Fruit fly (Drosophila melanogaster): ENCODE measurements around the gene CG44044.

CG44044 gene

DNA sequence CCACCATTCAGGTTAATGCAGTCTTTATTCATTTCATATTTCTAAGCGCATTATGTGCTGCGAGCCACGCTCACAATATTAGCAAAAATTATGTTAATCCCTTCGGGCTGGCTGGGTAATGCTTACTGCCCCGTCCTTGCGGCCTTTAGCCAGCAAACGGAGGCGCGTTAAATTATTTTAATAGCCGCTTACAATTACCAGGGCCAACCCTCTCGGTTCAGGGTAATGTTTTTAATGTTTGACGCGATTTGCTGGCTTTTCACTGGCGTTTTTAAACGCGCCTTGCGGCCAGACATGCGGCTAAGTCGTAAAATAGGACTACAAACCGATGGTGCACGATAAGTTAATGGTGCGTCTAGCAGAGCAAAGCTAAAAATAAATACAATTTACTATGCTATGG lies 13.2 kb downstream of the CG44044 start:
- TF ChIP-seq CG7045 (GFP tag; optimal IDR thresholded peaks at IDR 0.05), result no peak

DNA sequence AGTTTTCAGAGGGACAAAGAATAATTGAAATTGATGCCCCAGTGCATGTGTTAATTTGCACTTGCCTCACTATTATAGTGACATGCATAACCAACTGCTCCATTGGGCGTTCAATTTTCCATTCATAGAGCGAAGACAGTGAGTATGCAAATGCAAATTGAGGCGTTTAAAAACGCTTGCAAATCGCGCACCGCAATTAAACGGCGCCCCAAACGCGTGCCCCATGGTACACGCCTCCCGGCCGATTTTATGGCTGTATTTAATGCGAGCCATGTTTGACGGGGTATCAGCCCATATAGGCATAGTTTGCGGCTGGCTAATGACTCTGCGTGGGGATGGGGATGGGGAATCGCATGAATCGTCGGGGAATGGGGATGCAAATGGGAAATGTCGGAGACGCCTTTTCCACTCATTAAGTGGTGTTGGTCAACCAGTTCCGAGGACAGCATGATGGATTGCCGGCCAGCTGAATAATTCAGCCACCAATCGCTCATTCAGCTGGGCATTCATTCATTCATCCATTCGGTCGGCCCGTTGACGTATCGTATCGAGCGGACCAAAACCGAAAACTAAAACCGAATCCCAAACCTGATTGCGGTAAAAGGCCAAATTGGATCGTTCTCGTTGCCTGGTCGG lies 13.9 kb downstream of the CG44044 start:
- no peak for TF ChIP-seq Hr96 (GFP tag; optimal IDR thresholded peaks at IDR 0.05)
- TF ChIP-seq toe (GFP tag; optimal IDR thresholded peaks at IDR 0.05), result no peak
- no peak for TF ChIP-seq CG7101 (tag; optimal IDR thresholded peaks at IDR 0.05)
- no peak for TF ChIP-seq Crg-1 (GFP tag; optimal IDR thresholded peaks at IDR 0.05)
- no peak for TF ChIP-seq CG1620 (GFP tag; optimal IDR thresholded peaks at IDR 0.05)

DNA sequence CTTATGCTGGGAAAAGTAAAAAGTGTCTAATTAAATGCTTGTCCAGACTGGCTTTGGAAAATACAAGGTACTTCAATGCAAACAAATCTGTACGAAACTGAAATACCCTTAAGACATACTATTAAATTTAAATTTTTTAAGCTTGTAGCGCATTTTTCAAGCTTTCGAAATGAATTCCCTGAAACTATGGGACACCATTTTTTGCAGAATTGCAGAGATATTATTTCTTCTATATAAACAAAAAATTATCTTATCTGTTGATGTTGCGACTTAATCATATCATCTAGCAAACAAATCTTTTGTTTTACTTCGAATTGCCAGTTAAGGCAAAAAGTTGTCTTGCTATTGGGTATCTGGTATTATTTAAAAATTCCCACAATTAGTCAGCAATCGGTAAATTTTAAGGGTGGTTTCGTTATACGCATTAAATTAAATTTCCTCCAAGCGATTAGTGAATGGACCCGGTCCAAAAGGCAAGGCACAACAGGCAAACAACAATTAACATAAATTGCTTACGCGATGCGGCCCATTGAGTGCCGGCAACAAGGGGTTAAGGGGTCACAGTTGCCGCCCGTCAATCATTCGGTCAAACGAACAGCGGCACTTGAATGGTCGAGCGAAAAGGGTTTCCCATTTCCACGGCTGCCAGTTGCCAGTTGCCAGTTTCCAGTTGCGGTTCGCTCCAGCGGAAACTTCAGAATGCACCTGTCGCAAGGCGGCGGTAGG lies 14.9 kb downstream of the CG44044 start:
- TF ChIP-seq pad (GFP tag; optimal IDR thresholded peaks at IDR 0.05) (no peak), cic (GFP tag; optimal IDR thresholded peaks at IDR 0.05) (no peak), kay (GFP tag; ENCODE audit: borderline replicate concordance) (peak; percentile 86), Clk (GFP tag; optimal IDR thresholded peaks at IDR 0.05) (no peak), ovo (GFP tag; optimal IDR thresholded peaks at IDR 0.05) (no peak), Mnt (GFP tag; optimal IDR thresholded peaks at IDR 0.05) (no peak), CG33017 (tag; optimal IDR thresholded peaks at IDR 0.05) (peak; percentile 10), bab1 (GFP tag; optimal IDR thresholded peaks at IDR 0.05) (no peak), CG12768 (GFP tag; optimal IDR thresholded peaks at IDR 0.05) (peak; percentile 24), CG5204 (GFP tag; optimal IDR thresholded peaks at IDR 0.05) (no peak), CG7101 (tag; optimal IDR thresholded peaks at IDR 0.05) (no peak), tj (GFP tag; optimal IDR thresholded peaks at IDR 0.05) (peak; percentile 28), CG14711 (tag; optimal IDR thresholded peaks at IDR 0.05) (no peak)

DNA sequence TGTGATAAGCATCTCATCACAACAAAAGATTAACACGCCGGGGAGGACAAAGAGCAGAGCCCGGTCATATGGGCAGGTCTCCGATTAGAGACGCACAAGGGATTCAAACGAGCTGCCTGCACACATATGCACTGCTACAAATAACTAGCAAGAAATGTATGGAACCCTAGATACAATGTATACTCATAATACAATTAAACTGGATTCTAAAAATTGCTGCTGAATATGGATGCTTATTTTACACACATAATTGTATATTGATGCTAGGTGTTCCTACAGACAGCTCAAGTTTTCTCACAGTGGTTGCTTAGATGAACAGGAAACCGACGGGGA lies 15.4 kb downstream of the CG44044 start:
- TF ChIP-seq CG14711 (tag; optimal IDR thresholded peaks at IDR 0.05) (no peak), Clk (GFP tag; optimal IDR thresholded peaks at IDR 0.05) (no peak)

DNA sequence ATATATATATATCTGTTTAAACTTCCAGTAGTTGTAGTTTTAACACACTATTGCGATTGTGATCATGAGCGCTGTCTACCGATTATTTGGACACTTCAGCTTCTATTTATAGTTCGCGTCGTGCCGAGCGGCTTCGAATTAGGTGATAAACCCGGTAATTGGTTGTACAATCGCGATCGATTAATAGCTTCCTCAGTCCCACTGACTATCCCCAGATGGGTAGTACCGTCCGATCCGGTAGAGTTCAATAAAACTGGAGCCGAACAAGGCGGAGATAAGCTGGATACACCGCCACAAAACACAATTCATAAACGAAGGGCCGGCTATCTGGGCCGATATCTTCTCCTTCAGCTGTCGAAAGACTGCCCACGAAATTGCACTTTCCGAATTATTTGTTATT lies 16.2 kb downstream of the CG44044 start:
- TF ChIP-seq Hr96 (GFP tag; optimal IDR thresholded peaks at IDR 0.05) (no peak), toe (GFP tag; optimal IDR thresholded peaks at IDR 0.05) (no peak), cnc (optimal IDR thresholded peaks at IDR 0.05) (no peak), CG14711 (tag; optimal IDR thresholded peaks at IDR 0.05) (no peak), tj (GFP tag; optimal IDR thresholded peaks at IDR 0.05) (no peak), pad (GFP tag; optimal IDR thresholded peaks at IDR 0.05) (no peak), cic (GFP tag; optimal IDR thresholded peaks at IDR 0.05) (no peak), Clk (GFP tag; optimal IDR thresholded peaks at IDR 0.05) (no peak), CG5204 (GFP tag; optimal IDR thresholded peaks at IDR 0.05) (no peak), CG1620 (GFP tag; optimal IDR thresholded peaks at IDR 0.05) (no peak), CG7045 (GFP tag; optimal IDR thresholded peaks at IDR 0.05) (no peak), CG33017 (tag; optimal IDR thresholded peaks at IDR 0.05) (no peak), Crg-1 (GFP tag; optimal IDR thresholded peaks at IDR 0.05) (no peak), bab1 (GFP tag; optimal IDR thresholded peaks at IDR 0.05) (no peak), ovo (GFP tag; optimal IDR thresholded peaks at IDR 0.05) (no peak), CG11617 (GFP tag; optimal IDR thresholded peaks at IDR 0.05) (no peak), Mnt (GFP tag; optimal IDR thresholded peaks at IDR 0.05) (no peak), kay (GFP tag; ENCODE audit: borderline replicate concordance) (no peak)

DNA sequence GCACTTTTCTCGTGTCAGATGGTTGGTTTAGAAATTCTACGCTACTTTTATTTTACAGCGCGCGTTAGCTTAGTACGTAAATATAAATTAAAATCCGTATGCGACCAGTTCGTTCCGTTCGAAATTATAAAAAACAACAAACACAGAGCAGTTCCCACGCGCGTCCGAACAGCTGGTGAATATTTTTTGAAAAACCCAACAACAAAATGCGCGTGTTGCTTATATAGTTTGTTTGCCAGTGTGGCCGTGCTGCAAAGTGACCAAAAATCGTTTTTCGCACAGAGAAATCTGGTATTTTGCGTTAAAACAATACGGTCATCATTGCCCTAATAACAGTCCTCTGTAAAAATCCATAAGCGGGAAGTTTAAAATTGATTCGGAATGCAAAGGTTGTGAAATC lies 16.7 kb downstream of the CG44044 start:
- TF ChIP-seq Mnt (GFP tag; optimal IDR thresholded peaks at IDR 0.05) (peak; percentile 65), bab1 (GFP tag; optimal IDR thresholded peaks at IDR 0.05) (peak; percentile 60), pad (GFP tag; optimal IDR thresholded peaks at IDR 0.05) (peak; percentile 15), cic (GFP tag; optimal IDR thresholded peaks at IDR 0.05) (peak; percentile 37), CG5204 (GFP tag; optimal IDR thresholded peaks at IDR 0.05) (no peak), CG33017 (tag; optimal IDR thresholded peaks at IDR 0.05) (peak; percentile 3)

DNA sequence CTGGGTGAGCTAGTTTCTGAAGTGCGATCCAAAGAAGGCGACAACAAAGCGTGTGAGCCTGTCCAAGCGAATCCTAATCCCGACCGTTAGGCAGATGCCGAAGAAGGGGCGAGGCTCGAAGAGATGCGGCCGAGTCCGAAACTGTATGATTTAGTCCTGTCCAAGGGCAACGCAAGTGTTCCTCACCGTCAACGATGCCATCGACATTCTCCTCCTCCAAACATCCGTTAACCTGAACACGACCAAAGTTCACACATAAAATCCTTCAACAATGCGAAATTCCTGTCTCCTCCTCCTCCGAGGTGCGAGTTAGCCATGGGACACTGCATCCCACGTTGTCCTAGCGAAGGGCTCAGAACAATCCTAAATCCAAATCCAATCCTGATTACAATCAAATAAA lies 17.8 kb downstream of the CG44044 start, which contains the start of gene Sulf1:
TSS of gene Sulf1 (minus strand) at position 101 of the 400 bp plus-strand sequence.
- TF ChIP-seq CG7101 (tag; optimal IDR thresholded peaks at IDR 0.05), result no peak
- TF ChIP-seq CG14711 (tag; optimal IDR thresholded peaks at IDR 0.05), result no peak
- TF ChIP-seq CG12768 (GFP tag; optimal IDR thresholded peaks at IDR 0.05), result no peak

DNA sequence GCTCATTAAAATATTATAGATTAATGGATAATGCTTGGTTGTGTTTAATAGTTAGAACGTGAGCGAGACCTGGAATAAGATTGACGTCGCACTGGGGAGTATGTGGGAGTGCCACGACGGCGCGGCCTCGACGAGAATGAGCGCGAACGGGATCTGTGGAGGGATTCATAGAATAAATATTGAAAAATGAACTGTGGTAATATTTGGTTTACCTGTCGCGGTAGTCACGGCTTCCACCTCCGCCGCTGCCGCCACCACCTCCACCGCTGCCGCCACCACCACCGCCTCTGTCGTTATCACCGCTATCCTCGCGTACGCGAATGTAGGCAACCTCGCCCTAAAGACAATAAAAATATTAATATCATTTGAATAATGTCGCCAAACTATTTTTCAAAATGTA lies 19.0 kb downstream of the CG44044 start:
- TF ChIP-seq CG33017 (tag; optimal IDR thresholded peaks at IDR 0.05) (no peak), CG1620 (GFP tag; optimal IDR thresholded peaks at IDR 0.05) (no peak), cnc (optimal IDR thresholded peaks at IDR 0.05) (no peak), Crg-1 (GFP tag; optimal IDR thresholded peaks at IDR 0.05) (no peak), Hr96 (GFP tag; optimal IDR thresholded peaks at IDR 0.05) (no peak), CG11617 (GFP tag; optimal IDR thresholded peaks at IDR 0.05) (peak; percentile 61), toe (GFP tag; optimal IDR thresholded peaks at IDR 0.05) (no peak), CG7045 (GFP tag; optimal IDR thresholded peaks at IDR 0.05) (peak; percentile 4), tj (GFP tag; optimal IDR thresholded peaks at IDR 0.05) (no peak), Mnt (GFP tag; optimal IDR thresholded peaks at IDR 0.05) (no peak), Clk (GFP tag; optimal IDR thresholded peaks at IDR 0.05) (no peak), CG7101 (tag; optimal IDR thresholded peaks at IDR 0.05) (peak; percentile 14), pad (GFP tag; optimal IDR thresholded peaks at IDR 0.05) (no peak), kay (GFP tag; ENCODE audit: borderline replicate concordance) (peak; percentile 14), CG5204 (GFP tag; optimal IDR thresholded peaks at IDR 0.05) (no peak), ovo (GFP tag; optimal IDR thresholded peaks at IDR 0.05) (peak; percentile 19), CG12768 (GFP tag; optimal IDR thresholded peaks at IDR 0.05) (peak; percentile 65), cic (GFP tag; optimal IDR thresholded peaks at IDR 0.05) (peak; percentile 85)
